Worm (Caenorhabditis elegans): Measurements from ENCODE around the gene C33D9.13.
"Not testable (repeated sequence)": the region's sequence is repeated elsewhere in the genome, so short reads cannot be mapped to it uniquely, and the experiment has no call there.

Gene C33D9.13

DNA sequence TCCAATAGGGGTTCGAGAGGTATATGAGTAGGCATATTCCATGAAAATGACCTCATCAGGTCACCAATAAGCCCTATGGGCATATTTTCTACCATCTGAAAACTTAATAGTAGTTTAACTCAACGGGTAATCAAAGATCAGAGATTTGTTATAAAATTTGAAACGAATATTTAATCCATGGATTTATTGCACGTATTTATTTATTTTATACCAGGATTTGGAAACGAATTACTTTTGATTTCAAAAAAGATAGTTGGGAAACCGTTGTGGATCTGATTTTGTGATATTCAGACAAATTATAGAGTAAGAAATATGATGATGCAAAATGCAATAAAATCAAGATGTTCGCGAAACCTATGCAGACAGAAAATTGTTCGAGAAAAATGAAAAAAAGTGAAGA is 7.7 kb upstream of the C33D9.13 start, which contains the start of gene C33D9.3:
Gene C33D9.3, minus strand, starts transcription at position 101 of the 400 bp plus-strand sequence.
- TF ChIP-seq tab-1 (GFP tag; IDR thresholded peaks at IDR 0.05) (no peak), ztf-29 (GFP tag; IDR thresholded peaks at IDR 0.05) (no peak), klf-2 (GFP tag; conservative IDR thresholded peaks at IDR 0.05) (no peak), ztf-23 (GFP tag; IDR thresholded peaks at IDR 0.05) (no peak), flt-1 (GFP tag; IDR thresholded peaks at IDR 0.05) (no peak), T22C8.4 (GFP tag; IDR thresholded peaks at IDR 0.05) (no peak), ref-1 (GFP tag; conservative IDR thresholded peaks at IDR 0.05) (no peak), cog-1 (tag; optimal IDR thresholded peaks at IDR 0.05) (no peak), med-1 (GFP tag; optimal IDR thresholded peaks at IDR 0.05; ENCODE audit: insufficient read depth) (no peak)

- TF ChIP-seq ref-1 (GFP tag; conservative IDR thresholded peaks at IDR 0.05) (no peak), T22C8.4 (GFP tag; IDR thresholded peaks at IDR 0.05) (no peak), med-1 (GFP tag; optimal IDR thresholded peaks at IDR 0.05; ENCODE audit: insufficient read depth) (no peak), cog-1 (tag; optimal IDR thresholded peaks at IDR 0.05) (no peak), ztf-29 (GFP tag; IDR thresholded peaks at IDR 0.05) (no peak), ztf-23 (GFP tag; IDR thresholded peaks at IDR 0.05) (no peak), klf-2 (GFP tag; conservative IDR thresholded peaks at IDR 0.05) (no peak), tab-1 (GFP tag; IDR thresholded peaks at IDR 0.05) (no peak), flt-1 (GFP tag; IDR thresholded peaks at IDR 0.05) (no peak)
These were observed 5.1 kb upstream of the C33D9.13 start, which contains the start of gene sru-35 for ce11 chrIV:8790144-8790543. TSS of gene sru-35 (minus strand) at chrIV:8790244.

- not testable (repeated sequence) for TF ChIP-seq klf-2 (GFP tag; conservative IDR thresholded peaks at IDR 0.05); cog-1 (tag; optimal IDR thresholded peaks at IDR 0.05); T22C8.4 (GFP tag; IDR thresholded peaks at IDR 0.05)
These were observed 3.0 kb upstream of the C33D9.13 start, which contains the start of gene C33D9.10 for ce11 chrIV:8788048-8788447. TSS of gene C33D9.10 (minus strand) at chrIV:8788148.

DNA sequence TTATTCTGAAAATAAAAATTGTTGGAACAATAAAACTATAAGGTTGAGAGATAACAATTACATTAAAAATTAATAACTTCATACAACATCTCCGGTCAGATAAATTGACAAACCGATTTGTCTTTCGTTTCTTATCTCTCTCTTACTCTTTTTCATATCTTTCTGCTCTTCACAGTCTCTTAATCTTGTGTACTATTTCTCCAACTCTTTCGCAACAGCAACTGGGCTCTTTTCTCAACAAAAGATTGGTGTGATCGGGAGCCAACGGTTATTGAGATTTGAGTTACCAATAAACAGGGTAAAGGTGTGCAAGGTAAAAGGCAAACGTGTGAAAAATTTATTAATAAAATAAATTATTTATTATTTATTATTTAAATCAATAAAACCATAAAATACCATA is 1.6 kb upstream of the C33D9.13 start, which contains the start of gene C33D9.8:
Gene C33D9.8, minus strand, starts transcription at position 99 of the 400 bp plus-strand sequence.
- TF ChIP-seq klf-2 (GFP tag; conservative IDR thresholded peaks at IDR 0.05) (no peak), ztf-23 (GFP tag; IDR thresholded peaks at IDR 0.05) (no peak), tab-1 (GFP tag; IDR thresholded peaks at IDR 0.05) (no peak), cog-1 (tag; optimal IDR thresholded peaks at IDR 0.05) (no peak), ztf-29 (GFP tag; IDR thresholded peaks at IDR 0.05) (no peak), ref-1 (GFP tag; conservative IDR thresholded peaks at IDR 0.05) (no peak), T22C8.4 (GFP tag; IDR thresholded peaks at IDR 0.05) (no peak)

DNA sequence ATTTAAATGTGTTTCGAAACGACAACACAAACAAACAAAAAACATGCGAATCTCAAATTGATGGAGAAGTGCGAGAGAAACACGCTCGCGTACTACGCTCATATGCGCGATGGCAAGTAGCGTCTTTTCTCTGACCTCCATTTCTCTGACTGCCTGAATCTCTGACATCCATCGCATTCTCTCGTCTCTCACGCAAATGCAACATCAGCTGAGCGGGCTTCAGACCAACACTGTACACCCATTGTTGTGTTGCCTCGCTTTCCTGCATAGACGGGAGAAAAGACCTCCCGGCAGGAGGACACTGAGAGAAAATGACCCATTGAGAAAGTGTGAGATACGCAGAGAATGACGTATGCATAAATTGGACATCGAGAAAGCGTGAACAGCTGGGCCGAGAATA is 2.9 kb downstream of the C33D9.13 start:
- no peak for TF ChIP-seq med-1 (GFP tag; optimal IDR thresholded peaks at IDR 0.05; ENCODE audit: insufficient read depth)
- TF ChIP-seq klf-2 (GFP tag; conservative IDR thresholded peaks at IDR 0.05), result no peak
- TF ChIP-seq T22C8.4 (GFP tag; IDR thresholded peaks at IDR 0.05), result no peak
- TF ChIP-seq tab-1 (GFP tag; IDR thresholded peaks at IDR 0.05), result 0 out of 2 replicates have a peak, but pooled peaks have one; percentile 51
- peak; percentile 92 for TF ChIP-seq ztf-29 (GFP tag; IDR thresholded peaks at IDR 0.05)
- TF ChIP-seq ref-1 (GFP tag; conservative IDR thresholded peaks at IDR 0.05), result no peak
- TF ChIP-seq flt-1 (GFP tag; IDR thresholded peaks at IDR 0.05), result peak; percentile 73
- TF ChIP-seq ztf-23 (GFP tag; IDR thresholded peaks at IDR 0.05), result no peak
- TF ChIP-seq cog-1 (tag; optimal IDR thresholded peaks at IDR 0.05), result peak; percentile 93

DNA sequence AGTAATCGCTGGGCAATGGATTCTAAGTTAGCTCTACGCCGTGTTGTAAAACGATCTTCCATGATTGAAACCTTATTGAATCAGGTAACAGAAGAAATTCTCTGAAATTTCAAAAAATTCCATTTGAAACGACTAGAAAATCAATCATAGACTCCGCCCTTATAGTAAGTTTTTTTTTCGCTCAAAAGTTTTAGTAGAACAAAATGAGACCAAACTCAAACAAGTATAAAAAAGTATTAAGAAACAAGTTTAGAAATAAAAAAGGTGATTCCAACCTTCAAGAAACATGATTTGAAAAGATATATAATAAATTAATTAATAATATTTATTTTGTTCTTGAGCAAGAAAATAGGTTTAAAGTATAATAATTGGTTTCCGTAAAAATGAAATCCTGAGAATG is 7.0 kb downstream of the C33D9.13 start, which contains the start of gene C33D9.6:
Gene C33D9.6, minus strand, starts transcription at position 101 of the 400 bp plus-strand sequence.
- TF ChIP-seq med-1 (GFP tag; optimal IDR thresholded peaks at IDR 0.05; ENCODE audit: insufficient read depth), result no peak
- TF ChIP-seq T22C8.4 (GFP tag; IDR thresholded peaks at IDR 0.05), result no peak
- TF ChIP-seq cog-1 (tag; optimal IDR thresholded peaks at IDR 0.05), result no peak
- TF ChIP-seq tab-1 (GFP tag; IDR thresholded peaks at IDR 0.05), result no peak
- TF ChIP-seq ztf-29 (GFP tag; IDR thresholded peaks at IDR 0.05), result no peak
- no peak for TF ChIP-seq flt-1 (GFP tag; IDR thresholded peaks at IDR 0.05)
- no peak for TF ChIP-seq klf-2 (GFP tag; conservative IDR thresholded peaks at IDR 0.05)
- TF ChIP-seq ztf-23 (GFP tag; IDR thresholded peaks at IDR 0.05), result no peak
- no peak for TF ChIP-seq ref-1 (GFP tag; conservative IDR thresholded peaks at IDR 0.05)

- TF ChIP-seq cog-1 (tag; optimal IDR thresholded peaks at IDR 0.05) (no peak), klf-2 (GFP tag; conservative IDR thresholded peaks at IDR 0.05) (no peak), flt-1 (GFP tag; IDR thresholded peaks at IDR 0.05) (no peak), ztf-29 (GFP tag; IDR thresholded peaks at IDR 0.05) (no peak), med-1 (GFP tag; optimal IDR thresholded peaks at IDR 0.05; ENCODE audit: insufficient read depth) (no peak), ref-1 (GFP tag; conservative IDR thresholded peaks at IDR 0.05) (no peak), ztf-23 (GFP tag; IDR thresholded peaks at IDR 0.05) (no peak)
These were observed 12.2 kb downstream of the C33D9.13 start, which contains the start of gene F20C5.6 for ce11 chrIV:8772800-8773256. TSS of gene F20C5.6 (minus strand) at chrIV:8773206.

ce11 chrIV:8769539-8769938 is 15.5 kb downstream of the C33D9.13 start, which contains the start of gene F20C5.5:
TSS of gene F20C5.5 (minus strand) at chrIV:8769639.
- TF ChIP-seq ztf-29 (GFP tag; IDR thresholded peaks at IDR 0.05), result no peak
- TF ChIP-seq med-1 (GFP tag; optimal IDR thresholded peaks at IDR 0.05; ENCODE audit: insufficient read depth), result no peak
- TF ChIP-seq ztf-23 (GFP tag; IDR thresholded peaks at IDR 0.05), result no peak
- TF ChIP-seq T22C8.4 (GFP tag; IDR thresholded peaks at IDR 0.05), result no peak
- TF ChIP-seq ref-1 (GFP tag; conservative IDR thresholded peaks at IDR 0.05), result no peak
- TF ChIP-seq klf-2 (GFP tag; conservative IDR thresholded peaks at IDR 0.05), result no peak
- TF ChIP-seq cog-1 (tag; optimal IDR thresholded peaks at IDR 0.05), result no peak
- TF ChIP-seq tab-1 (GFP tag; IDR thresholded peaks at IDR 0.05), result no peak
- TF ChIP-seq flt-1 (GFP tag; IDR thresholded peaks at IDR 0.05), result no peak

DNA sequence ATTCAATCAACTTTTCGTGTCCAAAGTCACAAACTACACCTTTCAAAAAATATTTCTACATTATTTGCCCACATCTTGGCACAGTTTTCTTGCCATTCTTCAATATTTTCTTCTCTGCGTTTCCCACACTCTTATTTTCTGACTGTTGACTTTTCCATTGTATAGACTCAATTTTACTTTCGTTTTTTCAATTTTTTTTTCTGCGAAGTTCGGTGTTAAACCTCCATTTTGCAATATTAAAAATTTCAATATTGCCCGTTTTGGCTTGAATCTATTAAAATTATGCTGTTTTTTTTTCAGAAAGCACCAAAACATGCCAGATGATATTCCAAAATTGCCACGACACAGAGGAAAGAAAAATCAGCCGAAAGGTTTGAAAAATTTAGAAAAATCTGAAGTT is 20.5 kb downstream of the C33D9.13 start, which contains the start of gene cdc-50.B:
Gene cdc-50.B, plus strand, starts transcription at position 301 of the 400 bp plus-strand sequence.
- no peak for TF ChIP-seq ztf-29 (GFP tag; IDR thresholded peaks at IDR 0.05)
- TF ChIP-seq med-1 (GFP tag; optimal IDR thresholded peaks at IDR 0.05; ENCODE audit: insufficient read depth), result no peak
- no peak for TF ChIP-seq ref-1 (GFP tag; conservative IDR thresholded peaks at IDR 0.05)
- TF ChIP-seq ztf-23 (GFP tag; IDR thresholded peaks at IDR 0.05), result no peak

- TF ChIP-seq ztf-29 (GFP tag; IDR thresholded peaks at IDR 0.05) (no peak), T22C8.4 (GFP tag; IDR thresholded peaks at IDR 0.05) (peak; percentile 74), cog-1 (tag; optimal IDR thresholded peaks at IDR 0.05) (peak; percentile 47)
These were observed 22.6 kb downstream of the C33D9.13 start for ce11 chrIV:8762471-8762870.
